Worm (Caenorhabditis elegans) whole organism, L1 larva: ENCODE data around the gene B0280.2.

Source experiments
- C04F5.9 ChIP-seq: sonication (generic microtip); optimal IDR thresholded peaks from 2 replicates; lab custom pipeline; 2016; ENCODE audit warnings: missing genetic modification characterization, missing compliant biosample characterization
- C16A3.4 ChIP-seq: fragments of 150-350 bp; optimal IDR thresholded peaks from 2 replicates; lab custom pipeline; 2014; ENCODE audit warnings: missing biosample characterization, missing genetic modification characterization
- Y116A8C.19 ChIP-seq: sonication (generic microtip); optimal IDR thresholded peaks from 2 replicates; lab custom pipeline; 2016; ENCODE audit warnings: missing compliant biosample characterization, missing genetic modification characterization, borderline replicate concordance
- aly-2 ChIP-seq: fragments of 150-350 bp; optimal IDR thresholded peaks from 2 replicates; lab custom pipeline; 2014; ENCODE audit warnings: missing biosample characterization, missing genetic modification characterization
- ama-1 ChIP-seq: fragments of 150-350 bp; optimal IDR thresholded peaks from 2 replicates; lab custom pipeline; 2014
- blmp-1 ChIP-seq: fragments of 150-350 bp; optimal IDR thresholded peaks from 2 replicates; lab custom pipeline; 2014; ENCODE audit warnings: missing biosample characterization, missing genetic modification characterization
- ceh-63 ChIP-seq: fragments of 200-800 bp; sonication (Bioruptor generic); optimal IDR thresholded peaks from 2 replicates; lab custom pipeline; 2018; ENCODE audit warnings: mild to moderate bottlenecking, missing genetic modification characterization, missing compliant biosample characterization
- ceh-88 ChIP-seq: fragments of 200-800 bp; sonication (Bioruptor generic); IDR thresholded peaks from 2 replicates; pipeline ENCODE4 v1.3.6; 2022; ENCODE audit warnings: missing genetic modification characterization, missing compliant biosample characterization
- ceh-90 ChIP-seq: sonication (generic microtip); optimal IDR thresholded peaks from 2 replicates; lab custom pipeline; 2016; ENCODE audit warnings: missing genetic modification characterization, missing compliant biosample characterization
- ces-1 ChIP-seq: fragments of 150-350 bp; optimal IDR thresholded peaks from 2 replicates; lab custom pipeline; 2014; ENCODE audit warnings: missing biosample characterization, missing genetic modification reagents, missing genetic modification characterization
- efl-1 ChIP-seq, 4 experiments: fragments of 150-350 bp; optimal IDR thresholded peaks in 3 of 4; peaks in 1 of 4; 1 replicate in 1 of 4; 2 replicates in 3 of 4; lab custom pipeline; 2014; ENCODE audit warnings: missing biosample characterization in 2 of 4, missing genetic modification characterization in 2 of 4, missing genetic modification reagents in 2 of 4
- egl-13 ChIP-seq: sonication (generic microtip); optimal IDR thresholded peaks from 2 replicates; lab custom pipeline; 2016; ENCODE audit warnings: missing genotype, missing genetic modification reagents, missing genetic modification characterization, missing compliant biosample characterization
- egl-27 ChIP-seq, 2 experiments: fragments of 150-350 bp in 1 of 2; sonication (generic microtip); optimal IDR thresholded peaks; 3 replicates each; lab custom pipeline; 2017 to 2018; ENCODE audit warnings: missing biosample characterization in 2 of 2, missing genetic modification characterization in 2 of 2, missing genetic modification reagents in 2 of 2
- elt-2 ChIP-seq: sonication (generic microtip); optimal IDR thresholded peaks from 2 replicates; lab custom pipeline; 2016; ENCODE audit warnings: missing genetic modification characterization, mild to moderate bottlenecking, inconsistent platforms, missing compliant biosample characterization, missing genetic modification reagents
- fkh-8 ChIP-seq: sonication (generic microtip); optimal IDR thresholded peaks from 2 replicates; lab custom pipeline; 2016; ENCODE audit warnings: mild to moderate bottlenecking, missing genetic modification characterization, missing compliant biosample characterization
- grh-1 ChIP-seq: fragments of 200-800 bp; sonication (Bioruptor generic); IDR thresholded peaks from 2 replicates; pipeline ENCODE4 v1.3.6; 2022; ENCODE audit warnings: missing genetic modification reagents, missing genetic modification characterization, missing compliant biosample characterization
- hlh-17 ChIP-seq: fragments of 200-800 bp; sonication (Bioruptor generic); optimal IDR thresholded peaks from 2 replicates; lab custom pipeline; 2018; ENCODE audit warnings: missing genetic modification characterization, mild to moderate bottlenecking, missing compliant biosample characterization, moderate library complexity, borderline replicate concordance
- irx-1 ChIP-seq: sonication (generic microtip); optimal IDR thresholded peaks from 2 replicates; lab custom pipeline; 2016; ENCODE audit warnings: missing genetic modification characterization, missing compliant biosample characterization
- isw-1 ChIP-seq: fragments of 200-800 bp; sonication (Bioruptor generic); IDR thresholded peaks from 2 replicates; pipeline ENCODE4 v1.3.6; 2022; ENCODE audit warnings: missing genetic modification characterization, missing compliant biosample characterization
- jun-1 ChIP-seq: fragments of 150-350 bp; optimal IDR thresholded peaks from 2 replicates; lab custom pipeline; 2014; ENCODE audit warnings: missing biosample characterization, missing genetic modification reagents, missing genetic modification characterization
- lin-13 ChIP-seq: fragments of 150-350 bp; optimal IDR thresholded peaks from 2 replicates; lab custom pipeline; 2014; ENCODE audit warnings: missing biosample characterization, missing genetic modification reagents, missing genetic modification characterization
- lin-14 ChIP-seq: fragments of 200-800 bp; sonication (Bioruptor generic); optimal IDR thresholded peaks from 2 replicates; lab custom pipeline; 2018; ENCODE audit warnings: mild to moderate bottlenecking, missing genetic modification characterization, moderate library complexity, missing compliant biosample characterization
- lin-35 ChIP-seq, 2 experiments: fragments of 150-350 bp; optimal IDR thresholded peaks; 2 replicates each; lab custom pipeline; 2014; ENCODE audit warnings: missing biosample characterization in 2 of 2, missing genetic modification characterization in 2 of 2, missing genetic modification reagents in 2 of 2
- lin-39 ChIP-seq: fragments of 150-350 bp; optimal IDR thresholded peaks from 2 replicates; lab custom pipeline; 2014; ENCODE audit warnings: missing biosample characterization, missing genetic modification reagents, missing genetic modification characterization
- lsy-2 ChIP-seq, 2 experiments: fragments of 150-350 bp; optimal IDR thresholded peaks; 2 replicates each; lab custom pipeline; 2014; ENCODE audit warnings: missing biosample characterization in 2 of 2, missing genetic modification characterization in 2 of 2
- mdl-1 ChIP-seq, 2 experiments: fragments of 150-350 bp; optimal IDR thresholded peaks; 2 replicates each; lab custom pipeline; 2014 to 2017; ENCODE audit warnings: missing biosample characterization in 2 of 2, missing genetic modification characterization in 2 of 2, inconsistent platforms in 1 of 2
- nhr-19 ChIP-seq: fragments of 200-800 bp; sonication (Bioruptor generic); conservative IDR thresholded peaks from 2 replicates; pipeline ENCODE4 v1.3.6; 2022; ENCODE audit warnings: missing genetic modification characterization, missing compliant biosample characterization
- nhr-20 ChIP-seq: sonication (generic microtip); optimal IDR thresholded peaks from 2 replicates; lab custom pipeline; 2016; ENCODE audit warnings: mild to moderate bottlenecking, missing genetic modification characterization, missing compliant biosample characterization
- nhr-237 ChIP-seq: fragments of 150-350 bp; optimal IDR thresholded peaks from 2 replicates; lab custom pipeline; 2014; ENCODE audit warnings: missing biosample characterization, missing genetic modification characterization
- nhr-47 ChIP-seq: sonication (generic microtip); optimal IDR thresholded peaks from 2 replicates; lab custom pipeline; 2016; ENCODE audit warnings: mild to moderate bottlenecking, missing genetic modification characterization, moderate library complexity, missing compliant biosample characterization
- nhr-71 ChIP-seq: sonication (generic microtip); optimal IDR thresholded peaks from 2 replicates; lab custom pipeline; 2016; ENCODE audit warnings: mild to moderate bottlenecking, missing genetic modification characterization, moderate library complexity, missing compliant biosample characterization
- nhr-77 ChIP-seq: fragments of 150-350 bp; optimal IDR thresholded peaks from 2 replicates; lab custom pipeline; 2014; ENCODE audit warnings: missing biosample characterization, missing genetic modification characterization
- nhr-85 ChIP-seq: sonication (generic microtip); peaks from one replicate; lab custom pipeline; 2016; ENCODE audit warnings: missing genetic modification characterization, inconsistent platforms, missing compliant biosample characterization
- nhr-90 ChIP-seq: sonication (generic microtip); optimal IDR thresholded peaks from 2 replicates; lab custom pipeline; 2016; ENCODE audit warnings: mild to moderate bottlenecking, missing genetic modification characterization, missing compliant biosample characterization; ENCODE audit not compliant: poor library complexity
- pag-3 ChIP-seq: sonication (generic microtip); optimal IDR thresholded peaks from 2 replicates; lab custom pipeline; 2017; ENCODE audit warnings: missing genetic modification characterization, mild to moderate bottlenecking, missing compliant biosample characterization, antibody characterized with exemption, borderline replicate concordance; ENCODE audit not compliant: insufficient read depth
- pax-3 ChIP-seq: fragments of 200-800 bp; sonication (Bioruptor generic); optimal IDR thresholded peaks from 2 replicates; lab custom pipeline; 2018; ENCODE audit warnings: mild to moderate bottlenecking, missing genetic modification characterization, moderate library complexity, missing compliant biosample characterization
- rnt-1 ChIP-seq: sonication (generic microtip); optimal IDR thresholded peaks from 2 replicates; lab custom pipeline; 2016; ENCODE audit warnings: mild to moderate bottlenecking, missing genetic modification characterization, moderate library complexity, missing compliant biosample characterization
- skn-1 ChIP-seq: fragments of 150-350 bp; optimal IDR thresholded peaks from 2 replicates; lab custom pipeline; 2014; ENCODE audit warnings: missing biosample characterization, missing genetic modification characterization
- snpc-4 ChIP-seq: fragments of 150-350 bp; optimal IDR thresholded peaks from 2 replicates; lab custom pipeline; 2014; ENCODE audit warnings: missing biosample characterization, missing genetic modification characterization
- snu-23 ChIP-seq: sonication (generic microtip); optimal IDR thresholded peaks from 2 replicates; lab custom pipeline; 2016; ENCODE audit warnings: missing genetic modification characterization, missing compliant biosample characterization
- sup-37 ChIP-seq: fragments of 200-800 bp; sonication (Bioruptor generic); optimal IDR thresholded peaks from 2 replicates; lab custom pipeline; 2018; ENCODE audit warnings: mild to moderate bottlenecking, missing genetic modification characterization, missing compliant biosample characterization
- tbx-2 ChIP-seq: sonication (generic microtip); optimal IDR thresholded peaks from 2 replicates; lab custom pipeline; 2016; ENCODE audit warnings: missing genetic modification characterization, missing compliant biosample characterization
- tlp-1 ChIP-seq: fragments of 150-350 bp; optimal IDR thresholded peaks from 2 replicates; lab custom pipeline; 2014; ENCODE audit warnings: missing biosample characterization, missing genetic modification characterization
- unc-86 ChIP-seq: sonication (generic microtip); optimal IDR thresholded peaks from 2 replicates; lab custom pipeline; 2016; ENCODE audit warnings: missing genetic modification characterization, missing compliant biosample characterization
- unc-98 ChIP-seq: fragments of 200-800 bp; sonication (Bioruptor generic); IDR thresholded peaks from 2 replicates; pipeline ENCODE4 v1.3.6; 2022; ENCODE audit warnings: missing genetic modification characterization, missing compliant biosample characterization
- vab-15 ChIP-seq: sonication (generic microtip); optimal IDR thresholded peaks from 2 replicates; lab custom pipeline; 2017; ENCODE audit warnings: missing genotype, mild to moderate bottlenecking, missing genetic modification characterization, missing compliant biosample characterization
- zag-1 ChIP-seq: fragments of 150-350 bp; optimal IDR thresholded peaks from 2 replicates; lab custom pipeline; 2014; ENCODE audit warnings: missing biosample characterization, missing genetic modification characterization
- ztf-11 ChIP-seq, 2 experiments: sonication (generic microtip); optimal IDR thresholded peaks; 2 replicates each; lab custom pipeline; 2016 to 2017; ENCODE audit warnings: missing genetic modification characterization in 2 of 2, missing biosample characterization in 1 of 2, missing compliant biosample characterization in 1 of 2
- ztf-4 ChIP-seq: fragments of 150-350 bp; optimal IDR thresholded peaks from 2 replicates; lab custom pipeline; 2014; ENCODE audit warnings: missing biosample characterization, missing genetic modification characterization

Gene B0280.2

DNA sequence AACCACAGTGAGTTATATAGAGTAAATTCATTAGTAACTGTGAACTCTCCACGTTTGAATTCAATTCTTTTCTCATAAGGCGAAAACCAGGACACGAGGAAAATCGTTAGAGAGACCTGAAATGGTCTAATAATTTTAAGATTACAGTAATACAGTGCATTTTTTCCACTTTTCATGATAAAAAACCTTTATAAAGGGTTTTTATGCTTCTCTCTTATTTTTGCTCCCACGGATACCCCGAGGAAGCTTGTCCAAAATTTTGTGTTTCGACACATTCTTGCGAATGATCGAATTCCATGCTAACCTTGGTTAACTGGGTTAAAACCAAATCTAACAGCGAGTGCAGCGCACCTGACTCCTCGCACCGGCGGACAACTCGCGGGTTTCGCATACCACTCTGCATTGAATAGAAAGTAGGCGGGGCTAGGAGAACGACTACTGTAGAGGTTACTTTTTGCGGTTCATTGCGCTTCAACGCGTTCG lies 15.8 kb downstream of the B0280.2 start (continued):
- TF ChIP-seq nhr-47 (peak; percentile 70), lin-39 (no peak), lsy-2 (tag; optimal IDR thresholded peaks at IDR 0.05; lab: Kevin White, UChicago) (peak in 1 of 2 experiments; percentile 41), rnt-1 (tag; lab: Kevin White, UChicago) (peak; percentile 66), nhr-85 (tag; lab: Kevin White, UChicago) (peak; percentile 94), sup-37 (no peak), grh-1 (GFP tag; lab: Robert Waterston, UW) (peak; percentile 67), mdl-1 (tag; optimal IDR thresholded peaks at IDR 0.05; lab: Kevin White, UChicago) (no peak), skn-1 (tag; lab: Kevin White, UChicago) (no peak), ceh-63 (GFP tag; lab: Kevin White, UChicago) (no peak), ztf-11 (tag; optimal IDR thresholded peaks at IDR 0.05; lab: Kevin White, UChicago) (no peak), nhr-71 (peak; percentile 75), egl-27 (tag; optimal IDR thresholded peaks at IDR 0.05; lab: Kevin White, UChicago) (no peak), snu-23 (GFP tag; lab: Kevin White, UChicago) (peak; percentile 66), pax-3 (tag; lab: Kevin White, UChicago) (no peak), pag-3 (tag; lab: Kevin White, UChicago) (no peak), nhr-237 (no peak), C16A3.4 (tag; lab: Kevin White, UChicago) (no peak), lin-35 (GFP tag; optimal IDR thresholded peaks at IDR 0.05; lab: Kevin White, UChicago) (peak; percentile 1 to 42), ztf-4 (tag; lab: Kevin White, UChicago) (no peak), tbx-2 (tag; lab: Kevin White, UChicago) (no peak), aly-2 (tag; lab: Kevin White, UChicago) (no peak), ceh-90 (no peak), zag-1 (tag; lab: Kevin White, UChicago) (no peak), fkh-8 (tag; lab: Kevin White, UChicago) (no peak), vab-15 (no peak), unc-86 (tag; lab: Kevin White, UChicago) (no peak), blmp-1 (tag; lab: Kevin White, UChicago) (no peak), unc-98 (GFP tag; lab: Robert Waterston, UW) (no peak), ces-1 (GFP tag; lab: Kevin White, UChicago) (no peak), efl-1 (optimal IDR thresholded peaks at IDR 0.05; lab: Kevin White, UChicago) (peak; percentile 28 to 43), efl-1 (GFP tag; optimal IDR thresholded peaks at IDR 0.05 in 1 of 2; lab: Kevin White, UChicago) (peak in 1 of 2 experiments; percentile 62), C04F5.9 (no peak), snpc-4 (tag; lab: Kevin White, UChicago) (peak; percentile 97), Y116A8C.19 (tag; lab: Kevin White, UChicago) (no peak), irx-1 (tag; lab: Kevin White, UChicago) (no peak)

DNA sequence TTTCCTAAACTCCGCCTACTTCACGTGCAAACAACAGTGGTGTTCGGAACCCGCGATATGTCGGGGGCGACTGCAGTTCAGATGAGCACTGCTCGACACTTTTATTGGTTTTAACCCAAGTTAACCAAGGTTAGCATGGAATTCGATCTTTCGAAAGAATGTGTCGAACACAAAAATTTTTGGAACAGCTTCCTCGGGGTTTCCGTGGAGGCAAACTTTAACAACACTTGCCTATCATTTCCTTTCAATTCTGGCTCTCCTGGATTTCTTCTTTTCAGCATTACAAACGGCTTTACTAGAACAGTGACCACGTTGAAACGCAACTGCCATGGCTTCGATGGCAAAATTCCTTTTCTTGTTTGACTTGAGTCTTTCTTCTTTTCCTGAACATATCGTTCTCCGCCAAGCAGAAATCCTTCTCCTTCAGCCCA lies 16.8 kb downstream of the B0280.2 start:
- TF ChIP-seq egl-13 (tag; lab: Kevin White, UChicago) (no peak), skn-1 (tag; lab: Kevin White, UChicago) (no peak), isw-1 (GFP tag; lab: Robert Waterston, UW) (no peak), lin-13 (no peak), efl-1 (optimal IDR thresholded peaks at IDR 0.05; lab: Kevin White, UChicago) (peak; percentile 19 to 41), efl-1 (GFP tag; optimal IDR thresholded peaks at IDR 0.05 in 1 of 2; lab: Kevin White, UChicago) (peak in 1 of 2 experiments; percentile 96), ama-1 (lab: Kevin White, UChicago) (peak; percentile 92), nhr-19 (GFP tag; lab: Robert Waterston, UW) (peak; percentile 75), ceh-88 (GFP tag; lab: Robert Waterston, UW) (no peak), rnt-1 (tag; lab: Kevin White, UChicago) (peak; percentile 55), lin-14 (GFP tag; lab: Kevin White, UChicago) (peak; percentile 59), jun-1 (tag; lab: Kevin White, UChicago) (peak; percentile 28), lin-35 (GFP tag; optimal IDR thresholded peaks at IDR 0.05; lab: Kevin White, UChicago) (peak in 1 of 2 experiments; percentile 73), egl-27 (tag; optimal IDR thresholded peaks at IDR 0.05; lab: Kevin White, UChicago) (no peak), nhr-47 (peak; percentile 42), sup-37 (no peak), blmp-1 (tag; lab: Kevin White, UChicago) (no peak), unc-98 (GFP tag; lab: Robert Waterston, UW) (no peak), elt-2 (tag; lab: Kevin White, UChicago) (peak; percentile 92), nhr-20 (tag; lab: Kevin White, UChicago) (peak; percentile 42), zag-1 (tag; lab: Kevin White, UChicago) (no peak), nhr-90 (tag; lab: Kevin White, UChicago) (peak; percentile 76), grh-1 (GFP tag; lab: Robert Waterston, UW) (0 out of 2 replicates have a peak, but pooled peaks have one; percentile 31), hlh-17 (GFP tag; lab: Kevin White, UChicago) (no peak), tlp-1 (tag; lab: Kevin White, UChicago) (no peak), ceh-90 (no peak), nhr-77 (tag; lab: Kevin White, UChicago) (peak; percentile 62)
